Worm (Caenorhabditis elegans) whole organism, midembryonic: Measurements from ENCODE around the gene oac-20.
"Not testable (repeated sequence)": the region's sequence is repeated elsewhere in the genome, so short reads cannot be mapped to it uniquely, and the experiment has no call there.

Experiments used
- T22C8.4 ChIP-seq: fragments of 200-800 bp; sonication (Bioruptor generic); IDR thresholded peaks from 2 replicates; pipeline ENCODE4 v1.3.6; 2022; ENCODE audit warnings: missing genetic modification characterization, missing compliant biosample characterization
- cog-1 ChIP-seq: sonication (generic microtip); optimal IDR thresholded peaks from 2 replicates; lab custom pipeline; 2016; ENCODE audit warnings: missing genetic modification characterization, missing compliant biosample characterization
- flt-1 ChIP-seq: fragments of 200-800 bp; sonication (Bioruptor generic); IDR thresholded peaks from 2 replicates; pipeline ENCODE4 v1.3.6; 2022; ENCODE audit warnings: missing genetic modification characterization, missing compliant biosample characterization
- klf-2 ChIP-seq: fragments of 200-800 bp; sonication (Bioruptor generic); conservative IDR thresholded peaks from 2 replicates; pipeline ENCODE4 v1.3.6; 2022; ENCODE audit warnings: missing genetic modification reagents, missing genetic modification characterization, missing compliant biosample characterization
- med-1 ChIP-seq: sonication (generic microtip); optimal IDR thresholded peaks from 2 replicates; lab custom pipeline; 2017; ENCODE audit warnings: missing genetic modification characterization, mild to moderate bottlenecking, missing compliant biosample characterization, antibody characterized with exemption, missing genetic modification reagents; ENCODE audit not compliant: insufficient read depth
- ref-1 ChIP-seq: fragments of 200-800 bp; sonication (Bioruptor generic); conservative IDR thresholded peaks from 2 replicates; pipeline ENCODE4 v1.3.6; 2022; ENCODE audit warnings: missing genetic modification reagents, missing genetic modification characterization, missing compliant biosample characterization
- tab-1 ChIP-seq: fragments of 200-800 bp; sonication (Bioruptor generic); IDR thresholded peaks from 2 replicates; pipeline ENCODE4 v1.3.6; 2022; ENCODE audit warnings: missing genetic modification characterization, missing compliant biosample characterization
- ztf-23 ChIP-seq: fragments of 200-800 bp; sonication (Bioruptor generic); IDR thresholded peaks from 2 replicates; pipeline ENCODE4 v1.3.6; 2022; ENCODE audit warnings: missing genetic modification reagents, missing genetic modification characterization, missing compliant biosample characterization
- ztf-29 ChIP-seq: fragments of 200-800 bp; sonication (Bioruptor generic); IDR thresholded peaks from 2 replicates; pipeline ENCODE4 v1.3.6; 2022; ENCODE audit warnings: missing genetic modification reagents, missing genetic modification characterization, missing compliant biosample characterization

The oac-20 gene

ce11 chrV:15978232-15978764 lies at the start of gene oac-20:
Gene oac-20 (plus strand): TSS chrV:15978714.
- TF ChIP-seq flt-1 (no peak), klf-2 (no peak), ztf-23 (GFP tag; lab: Robert Waterston, UW) (no peak), T22C8.4 (GFP tag; lab: Robert Waterston, UW) (no peak), tab-1 (GFP tag; lab: Robert Waterston, UW) (no peak), cog-1 (tag; lab: Kevin White, UChicago) (no peak), ztf-29 (GFP tag; lab: Robert Waterston, UW) (no peak), ref-1 (GFP tag; lab: Robert Waterston, UW) (no peak)

ce11 chrV:15929882-15930281 lies 48.6 kb upstream of the oac-20 start, which contains the start of gene srbc-77:
Gene srbc-77 (plus strand): TSS chrV:15930182.
- not testable (repeated sequence) for TF ChIP-seq med-1 (GFP tag; lab: Kevin White, UChicago); ztf-29 (GFP tag; lab: Robert Waterston, UW); ref-1 (GFP tag; lab: Robert Waterston, UW)

- no peak for TF ChIP-seq ztf-23 (GFP tag; lab: Robert Waterston, UW)
- no peak for TF ChIP-seq cog-1 (tag; lab: Kevin White, UChicago)
- no peak for TF ChIP-seq ref-1 (GFP tag; lab: Robert Waterston, UW)
Observed at ce11 chrV:15932390-15932789, 46.1 kb upstream of the oac-20 start, which contains the start of gene srw-26. Gene srw-26 (minus strand): TSS chrV:15932490.

- no peak for TF ChIP-seq T22C8.4 (GFP tag; lab: Robert Waterston, UW)
- no peak for TF ChIP-seq ref-1 (GFP tag; lab: Robert Waterston, UW)
- no peak for TF ChIP-seq cog-1 (tag; lab: Kevin White, UChicago)
- no peak for TF ChIP-seq flt-1
- TF ChIP-seq med-1 (GFP tag; lab: Kevin White, UChicago) = no peak
- TF ChIP-seq tab-1 (GFP tag; lab: Robert Waterston, UW) = no peak
- TF ChIP-seq klf-2 = no peak
- no peak for TF ChIP-seq ztf-23 (GFP tag; lab: Robert Waterston, UW)
- no peak for TF ChIP-seq ztf-29 (GFP tag; lab: Robert Waterston, UW)
Observed at ce11 chrV:15940254-15940653, 38.3 kb upstream of the oac-20 start, which contains the start of gene srw-55. Gene srw-55 (minus strand): TSS chrV:15940354.

- TF ChIP-seq ztf-29 (GFP tag; lab: Robert Waterston, UW) (no peak), ztf-23 (GFP tag; lab: Robert Waterston, UW) (no peak), flt-1 (no peak), cog-1 (tag; lab: Kevin White, UChicago) (no peak), tab-1 (GFP tag; lab: Robert Waterston, UW) (no peak), T22C8.4 (GFP tag; lab: Robert Waterston, UW) (no peak), ref-1 (GFP tag; lab: Robert Waterston, UW) (no peak), klf-2 (no peak), med-1 (GFP tag; lab: Kevin White, UChicago) (no peak)
Observed at ce11 chrV:15943125-15943524, 35.4 kb upstream of the oac-20 start, which contains the start of gene srw-53. Gene srw-53 (plus strand): TSS chrV:15943425.

- no peak for TF ChIP-seq ztf-29 (GFP tag; lab: Robert Waterston, UW)
- no peak for TF ChIP-seq ref-1 (GFP tag; lab: Robert Waterston, UW)
- no peak for TF ChIP-seq T22C8.4 (GFP tag; lab: Robert Waterston, UW)
- TF ChIP-seq flt-1 = no peak
- no peak for TF ChIP-seq klf-2
- TF ChIP-seq tab-1 (GFP tag; lab: Robert Waterston, UW) = no peak
- no peak for TF ChIP-seq cog-1 (tag; lab: Kevin White, UChicago)
- no peak for TF ChIP-seq med-1 (GFP tag; lab: Kevin White, UChicago)
- TF ChIP-seq ztf-23 (GFP tag; lab: Robert Waterston, UW) = no peak
Observed at ce11 chrV:15950903-15951302, 27.6 kb upstream of the oac-20 start, which contains the start of gene srw-59. Gene srw-59 (minus strand): TSS chrV:15951003.

- TF ChIP-seq cog-1 (tag; lab: Kevin White, UChicago) = no peak
- no peak for TF ChIP-seq med-1 (GFP tag; lab: Kevin White, UChicago)
- TF ChIP-seq klf-2 = no peak
- no peak for TF ChIP-seq tab-1 (GFP tag; lab: Robert Waterston, UW)
- no peak for TF ChIP-seq T22C8.4 (GFP tag; lab: Robert Waterston, UW)
- TF ChIP-seq flt-1 = no peak
- no peak for TF ChIP-seq ztf-29 (GFP tag; lab: Robert Waterston, UW)
- no peak for TF ChIP-seq ztf-23 (GFP tag; lab: Robert Waterston, UW)
- TF ChIP-seq ref-1 (GFP tag; lab: Robert Waterston, UW) = no peak
Observed at ce11 chrV:15952762-15953161, 25.8 kb upstream of the oac-20 start, which contains the start of gene srw-56. Gene srw-56 (minus strand): TSS chrV:15952862.

- TF ChIP-seq ztf-29 (GFP tag; lab: Robert Waterston, UW) (no peak), ztf-23 (GFP tag; lab: Robert Waterston, UW) (no peak), flt-1 (no peak), ref-1 (GFP tag; lab: Robert Waterston, UW) (no peak), T22C8.4 (GFP tag; lab: Robert Waterston, UW) (no peak), tab-1 (GFP tag; lab: Robert Waterston, UW) (no peak), med-1 (GFP tag; lab: Kevin White, UChicago) (no peak), klf-2 (no peak), cog-1 (tag; lab: Kevin White, UChicago) (no peak)
Observed at ce11 chrV:15954932-15955331, 23.6 kb upstream of the oac-20 start, which contains the start of gene srw-57. Gene srw-57 (minus strand): TSS chrV:15955032.

- TF ChIP-seq ztf-23 (GFP tag; lab: Robert Waterston, UW) (no peak), tab-1 (GFP tag; lab: Robert Waterston, UW) (no peak), ztf-29 (GFP tag; lab: Robert Waterston, UW) (no peak), klf-2 (no peak), flt-1 (no peak), med-1 (GFP tag; lab: Kevin White, UChicago) (no peak)
Observed at ce11 chrV:15955497-15955896, 23.0 kb upstream of the oac-20 start, which contains the start of gene srh-186. Gene srh-186 (plus strand): TSS chrV:15955797.
